Worm (Caenorhabditis elegans): ENCODE measurements around the gene C01G12.7.

DNA sequence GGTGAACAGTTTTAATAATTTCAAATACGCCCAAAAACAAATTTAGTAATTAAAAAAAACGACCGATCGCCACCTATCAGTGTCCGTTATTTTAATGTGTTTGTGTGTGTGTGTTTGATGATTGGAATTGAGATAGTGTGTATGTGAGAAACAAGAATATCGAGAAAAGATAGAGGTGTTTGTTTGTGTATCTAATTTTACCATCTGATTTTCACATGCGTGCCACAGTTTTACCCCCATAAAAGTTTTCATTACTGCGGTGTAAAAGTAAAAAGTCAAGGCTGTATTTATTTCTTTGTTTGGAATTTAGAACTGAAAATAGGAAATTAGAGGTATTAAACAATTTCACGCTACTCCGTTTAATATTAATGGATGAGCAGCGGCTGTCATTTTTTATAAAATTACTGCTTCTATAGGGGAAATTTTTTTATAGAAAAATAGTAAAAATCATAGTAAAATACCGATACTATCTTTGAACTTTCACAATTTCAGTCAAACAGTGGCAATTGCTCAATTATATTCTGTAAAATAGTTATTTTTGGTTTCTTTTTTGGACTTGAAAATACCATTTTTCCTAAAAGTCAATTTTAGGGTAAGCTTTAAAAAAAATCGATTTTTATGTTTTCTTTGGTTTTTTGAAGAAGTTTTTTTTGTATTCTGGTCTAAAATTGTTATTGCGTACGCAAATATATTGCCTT is 8.4 kb upstream of the C01G12.7 start:
- TF ChIP-seq F13H6.1 (tag; optimal IDR thresholded peaks at IDR 0.05) (no peak), ceh-19 (GFP tag; optimal IDR thresholded peaks at IDR 0.05) (no peak), elt-2 (tag; optimal IDR thresholded peaks at IDR 0.05) (peak; percentile 25), hlh-13 (GFP tag; optimal IDR thresholded peaks at IDR 0.05) (no peak), fkh-10 (GFP tag; optimal IDR thresholded peaks at IDR 0.05) (no peak), rnt-1 (tag; optimal IDR thresholded peaks at IDR 0.05) (no peak), ceh-18 (tag; optimal IDR thresholded peaks at IDR 0.05) (no peak), ref-2 (tag; optimal IDR thresholded peaks at IDR 0.05) (no peak), dve-1 (tag; optimal IDR thresholded peaks at IDR 0.05) (no peak), gmeb-2 (tag; optimal IDR thresholded peaks at IDR 0.05) (no peak), ceh-34 (tag; optimal IDR thresholded peaks at IDR 0.05) (no peak)
